Worm (Caenorhabditis elegans) whole organism, L1 larva: ENCODE data around the gene rskd-1.

Experiments used
- C04F5.9 ChIP-seq: sonication (generic microtip); optimal IDR thresholded peaks from 2 replicates; lab custom pipeline; 2016; ENCODE audit warnings: missing genetic modification characterization, missing compliant biosample characterization
- C16A3.4 ChIP-seq: fragments of 150-350 bp; optimal IDR thresholded peaks from 2 replicates; lab custom pipeline; 2014; ENCODE audit warnings: missing biosample characterization, missing genetic modification characterization
- C34B4.2 ChIP-seq: sonication (generic microtip); optimal IDR thresholded peaks from 2 replicates; lab custom pipeline; 2017; ENCODE audit warnings: mild to moderate bottlenecking, missing genetic modification characterization, missing compliant biosample characterization
- aha-1 ChIP-seq: fragments of 150-350 bp; optimal IDR thresholded peaks from 2 replicates; lab custom pipeline; 2014; ENCODE audit warnings: missing biosample characterization, missing genetic modification characterization
- alr-1 ChIP-seq: fragments of 200-800 bp; sonication (Bioruptor generic); optimal IDR thresholded peaks from 2 replicates; lab custom pipeline; 2018; ENCODE audit warnings: borderline replicate concordance, mild to moderate bottlenecking, missing genetic modification characterization, missing compliant biosample characterization
- aly-2 ChIP-seq: fragments of 150-350 bp; optimal IDR thresholded peaks from 2 replicates; lab custom pipeline; 2014; ENCODE audit warnings: missing biosample characterization, missing genetic modification characterization
- ama-1 ChIP-seq: fragments of 150-350 bp; optimal IDR thresholded peaks from 2 replicates; lab custom pipeline; 2014
- blmp-1 ChIP-seq: fragments of 150-350 bp; optimal IDR thresholded peaks from 2 replicates; lab custom pipeline; 2014; ENCODE audit warnings: missing biosample characterization, missing genetic modification characterization
- ceh-63 ChIP-seq: fragments of 200-800 bp; sonication (Bioruptor generic); optimal IDR thresholded peaks from 2 replicates; lab custom pipeline; 2018; ENCODE audit warnings: mild to moderate bottlenecking, missing genetic modification characterization, missing compliant biosample characterization
- ceh-8 ChIP-seq: fragments of 200-800 bp; sonication (Bioruptor generic); optimal IDR thresholded peaks from 2 replicates; lab custom pipeline; 2018; ENCODE audit warnings: mild to moderate bottlenecking, missing genetic modification characterization, moderate library complexity, missing compliant biosample characterization
- ceh-82 ChIP-seq, 3 experiments: fragments of 150-350 bp in 1 of 3; sonication (generic microtip) in 2 of 3; optimal IDR thresholded peaks; 2 replicates each; lab custom pipeline; 2014 to 2017; ENCODE audit warnings: missing biosample characterization in 3 of 3, missing genetic modification characterization in 3 of 3
- ceh-88 ChIP-seq: fragments of 200-800 bp; sonication (Bioruptor generic); IDR thresholded peaks from 2 replicates; pipeline ENCODE4 v1.3.6; 2022; ENCODE audit warnings: missing genetic modification characterization, missing compliant biosample characterization
- ces-1 ChIP-seq: fragments of 150-350 bp; optimal IDR thresholded peaks from 2 replicates; lab custom pipeline; 2014; ENCODE audit warnings: missing biosample characterization, missing genetic modification reagents, missing genetic modification characterization
- dsc-1 ChIP-seq: sonication (generic microtip); optimal IDR thresholded peaks from 2 replicates; lab custom pipeline; 2016; ENCODE audit warnings: mild to moderate bottlenecking, missing genetic modification characterization, missing compliant biosample characterization
- efl-3 ChIP-seq: fragments of 200-800 bp; sonication (Bioruptor generic); optimal IDR thresholded peaks from 2 replicates; lab custom pipeline; 2018; ENCODE audit warnings: mild to moderate bottlenecking, missing genetic modification characterization, missing compliant biosample characterization
- elt-3 ChIP-seq, 6 experiments: fragments of 150-350 bp in 1 of 6; sonication (generic microtip); optimal IDR thresholded peaks; 2 replicates each; lab custom pipeline; 2017 to 2018; ENCODE audit warnings: missing biosample characterization in 6 of 6, missing genetic modification characterization in 6 of 6, inconsistent platforms in 1 of 6
- ets-5 ChIP-seq: fragments of 200-800 bp; sonication (Bioruptor generic); IDR thresholded peaks from 2 replicates; pipeline ENCODE4 v1.3.6; 2022; ENCODE audit warnings: missing genetic modification characterization, missing compliant biosample characterization
- fkh-10 ChIP-seq: sonication (generic microtip); optimal IDR thresholded peaks from 2 replicates; lab custom pipeline; 2017; ENCODE audit warnings: missing biosample characterization, missing genetic modification reagents, missing genetic modification characterization
- isw-1 ChIP-seq: fragments of 200-800 bp; sonication (Bioruptor generic); IDR thresholded peaks from 2 replicates; pipeline ENCODE4 v1.3.6; 2022; ENCODE audit warnings: missing genetic modification characterization, missing compliant biosample characterization
- jun-1 ChIP-seq: fragments of 150-350 bp; optimal IDR thresholded peaks from 2 replicates; lab custom pipeline; 2014; ENCODE audit warnings: missing biosample characterization, missing genetic modification reagents, missing genetic modification characterization
- lin-13 ChIP-seq: fragments of 150-350 bp; optimal IDR thresholded peaks from 2 replicates; lab custom pipeline; 2014; ENCODE audit warnings: missing biosample characterization, missing genetic modification reagents, missing genetic modification characterization
- lin-14 ChIP-seq: fragments of 200-800 bp; sonication (Bioruptor generic); optimal IDR thresholded peaks from 2 replicates; lab custom pipeline; 2018; ENCODE audit warnings: mild to moderate bottlenecking, missing genetic modification characterization, moderate library complexity, missing compliant biosample characterization
- lin-15B ChIP-seq: fragments of 150-350 bp; sonication (generic microtip); optimal IDR thresholded peaks from 3 replicates; lab custom pipeline; 2014; ENCODE audit warnings: missing biosample characterization, missing genetic modification characterization
- mab-9 ChIP-seq: fragments of 200-800 bp; sonication (Bioruptor generic); IDR thresholded peaks from 2 replicates; pipeline ENCODE4 v1.3.6; 2022; ENCODE audit warnings: missing genetic modification reagents, missing genetic modification characterization, missing compliant biosample characterization
- mef-2 ChIP-seq: fragments of 150-350 bp; optimal IDR thresholded peaks from 2 replicates; lab custom pipeline; 2014; ENCODE audit warnings: missing biosample characterization, missing genetic modification characterization
- mep-1 ChIP-seq: fragments of 150-350 bp; optimal IDR thresholded peaks from 2 replicates; lab custom pipeline; 2014; ENCODE audit warnings: missing biosample characterization, missing genetic modification characterization
- nhr-20 ChIP-seq: sonication (generic microtip); optimal IDR thresholded peaks from 2 replicates; lab custom pipeline; 2016; ENCODE audit warnings: mild to moderate bottlenecking, missing genetic modification characterization, missing compliant biosample characterization
- nhr-237 ChIP-seq: fragments of 150-350 bp; optimal IDR thresholded peaks from 2 replicates; lab custom pipeline; 2014; ENCODE audit warnings: missing biosample characterization, missing genetic modification characterization
- nhr-71 ChIP-seq: sonication (generic microtip); optimal IDR thresholded peaks from 2 replicates; lab custom pipeline; 2016; ENCODE audit warnings: mild to moderate bottlenecking, missing genetic modification characterization, moderate library complexity, missing compliant biosample characterization
- nhr-77 ChIP-seq: fragments of 150-350 bp; optimal IDR thresholded peaks from 2 replicates; lab custom pipeline; 2014; ENCODE audit warnings: missing biosample characterization, missing genetic modification characterization
- nhr-84 ChIP-seq: sonication (generic microtip); optimal IDR thresholded peaks from 2 replicates; lab custom pipeline; 2017; ENCODE audit warnings: missing biosample characterization, missing genetic modification characterization
- nhr-90 ChIP-seq: sonication (generic microtip); optimal IDR thresholded peaks from 2 replicates; lab custom pipeline; 2016; ENCODE audit warnings: mild to moderate bottlenecking, missing genetic modification characterization, missing compliant biosample characterization; ENCODE audit not compliant: poor library complexity
- pag-3 ChIP-seq: sonication (generic microtip); optimal IDR thresholded peaks from 2 replicates; lab custom pipeline; 2017; ENCODE audit warnings: missing genetic modification characterization, mild to moderate bottlenecking, missing compliant biosample characterization, antibody characterized with exemption, borderline replicate concordance; ENCODE audit not compliant: insufficient read depth
- pqm-1 ChIP-seq: sonication (generic microtip); optimal IDR thresholded peaks from 3 replicates; lab custom pipeline; 2017; ENCODE audit warnings: missing biosample characterization, missing genetic modification characterization
- rnt-1 ChIP-seq: sonication (generic microtip); optimal IDR thresholded peaks from 2 replicates; lab custom pipeline; 2016; ENCODE audit warnings: mild to moderate bottlenecking, missing genetic modification characterization, moderate library complexity, missing compliant biosample characterization
- skn-1 ChIP-seq: fragments of 150-350 bp; optimal IDR thresholded peaks from 2 replicates; lab custom pipeline; 2014; ENCODE audit warnings: missing biosample characterization, missing genetic modification characterization
- snpc-4 ChIP-seq: fragments of 150-350 bp; optimal IDR thresholded peaks from 2 replicates; lab custom pipeline; 2014; ENCODE audit warnings: missing biosample characterization, missing genetic modification characterization
- snu-23 ChIP-seq: sonication (generic microtip); optimal IDR thresholded peaks from 2 replicates; lab custom pipeline; 2016; ENCODE audit warnings: missing genetic modification characterization, missing compliant biosample characterization
- sox-4 ChIP-seq: sonication (generic microtip); optimal IDR thresholded peaks from 2 replicates; lab custom pipeline; 2016; ENCODE audit warnings: missing genetic modification characterization, missing compliant biosample characterization
- sptf-1 ChIP-seq: fragments of 150-350 bp; optimal IDR thresholded peaks from 2 replicates; lab custom pipeline; 2014; ENCODE audit warnings: missing biosample characterization, missing genetic modification characterization
- sup-37 ChIP-seq: fragments of 200-800 bp; sonication (Bioruptor generic); optimal IDR thresholded peaks from 2 replicates; lab custom pipeline; 2018; ENCODE audit warnings: mild to moderate bottlenecking, missing genetic modification characterization, missing compliant biosample characterization
- swsn-7 ChIP-seq: sonication (generic microtip); optimal IDR thresholded peaks from 2 replicates; lab custom pipeline; 2016; ENCODE audit warnings: missing genetic modification characterization, missing compliant biosample characterization
- tbx-2 ChIP-seq: sonication (generic microtip); optimal IDR thresholded peaks from 2 replicates; lab custom pipeline; 2016; ENCODE audit warnings: missing genetic modification characterization, missing compliant biosample characterization
- unc-130 ChIP-seq: fragments of 150-350 bp; optimal IDR thresholded peaks from 2 replicates; lab custom pipeline; 2017; ENCODE audit warnings: missing biosample characterization, missing genetic modification characterization, inconsistent platforms
- unc-30 ChIP-seq: sonication (generic microtip); optimal IDR thresholded peaks from 2 replicates; lab custom pipeline; 2017; ENCODE audit warnings: missing biosample characterization, missing genetic modification characterization
- unc-62 ChIP-seq: fragments of 150-350 bp; optimal IDR thresholded peaks from 2 replicates; lab custom pipeline; 2014; ENCODE audit warnings: missing biosample characterization, missing genetic modification reagents, missing genetic modification characterization
- unc-86 ChIP-seq: sonication (generic microtip); optimal IDR thresholded peaks from 2 replicates; lab custom pipeline; 2016; ENCODE audit warnings: missing genetic modification characterization, missing compliant biosample characterization
- unc-98 ChIP-seq: fragments of 200-800 bp; sonication (Bioruptor generic); IDR thresholded peaks from 2 replicates; pipeline ENCODE4 v1.3.6; 2022; ENCODE audit warnings: missing genetic modification characterization, missing compliant biosample characterization
- vab-15 ChIP-seq: sonication (generic microtip); optimal IDR thresholded peaks from 2 replicates; lab custom pipeline; 2017; ENCODE audit warnings: missing genotype, mild to moderate bottlenecking, missing genetic modification characterization, missing compliant biosample characterization
- xbp-1 ChIP-seq: sonication (generic microtip); optimal IDR thresholded peaks from 2 replicates; lab custom pipeline; 2016; ENCODE audit warnings: missing genetic modification characterization, missing compliant biosample characterization
- zag-1 ChIP-seq: fragments of 150-350 bp; optimal IDR thresholded peaks from 2 replicates; lab custom pipeline; 2014; ENCODE audit warnings: missing biosample characterization, missing genetic modification characterization
- zip-4 ChIP-seq: fragments of 200-800 bp; sonication (Bioruptor generic); optimal IDR thresholded peaks from 2 replicates; lab custom pipeline; 2018; ENCODE audit warnings: mild to moderate bottlenecking, missing genetic modification characterization, moderate library complexity, missing compliant biosample characterization
- ztf-11 ChIP-seq, 2 experiments: sonication (generic microtip); optimal IDR thresholded peaks; 2 replicates each; lab custom pipeline; 2016 to 2017; ENCODE audit warnings: missing genetic modification characterization in 2 of 2, missing biosample characterization in 1 of 2, missing compliant biosample characterization in 1 of 2

The rskd-1 gene

DNA sequence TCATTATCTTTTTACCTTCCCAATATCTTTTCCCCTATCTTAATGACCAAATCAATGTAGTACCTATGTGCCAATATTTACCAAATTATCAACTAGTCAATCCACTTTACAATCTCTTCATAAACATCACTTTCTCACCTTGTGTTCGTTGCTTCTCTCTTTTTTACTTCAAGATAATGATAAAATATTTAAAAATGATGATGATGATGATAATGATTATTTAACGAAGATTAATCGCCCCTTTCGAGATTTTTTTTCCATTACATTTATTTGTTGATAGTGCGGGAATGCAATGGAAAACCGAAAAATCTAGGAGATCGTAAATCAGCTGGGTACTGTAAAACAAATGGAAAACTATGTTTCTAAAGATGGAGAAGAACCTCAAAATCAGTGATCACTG is 5.7 kb upstream of the rskd-1 start (continued):
- TF ChIP-seq lin-13: no peak
- TF ChIP-seq nhr-90 (tag; lab: Kevin White, UChicago): peak; percentile 4
- no peak for TF ChIP-seq alr-1 (tag; lab: Kevin White, UChicago)
- TF ChIP-seq unc-30: no peak
- TF ChIP-seq nhr-237: no peak
- TF ChIP-seq C04F5.9 (tag; lab: Kevin White, UChicago): no peak
- TF ChIP-seq C16A3.4 (tag; lab: Kevin White, UChicago): no peak
- TF ChIP-seq lin-14 (GFP tag; lab: Kevin White, UChicago): peak; percentile 42
- no peak for TF ChIP-seq snpc-4
- no peak for TF ChIP-seq unc-62
- no peak for TF ChIP-seq swsn-7
- no peak for TF ChIP-seq zip-4
- no peak for TF ChIP-seq mep-1
- TF ChIP-seq nhr-84: no peak
- no peak for TF ChIP-seq pqm-1 (tag; lab: Kevin White, UChicago)
- TF ChIP-seq mab-9 (GFP tag; lab: Robert Waterston, UW): no peak
- no peak for TF ChIP-seq dsc-1 (tag; lab: Kevin White, UChicago)
- no peak for TF ChIP-seq skn-1
- peak; percentile 44 for TF ChIP-seq nhr-71 (tag; lab: Kevin White, UChicago)
- no peak for TF ChIP-seq jun-1 (tag; lab: Kevin White, UChicago)
- TF ChIP-seq pag-3 (tag; lab: Kevin White, UChicago): no peak
- TF ChIP-seq efl-3 (GFP tag; lab: Kevin White, UChicago): no peak
- TF ChIP-seq blmp-1 (tag; lab: Kevin White, UChicago): peak; percentile 54
- no peak for TF ChIP-seq rnt-1 (tag; lab: Kevin White, UChicago)
- no peak for TF ChIP-seq vab-15 (tag; lab: Kevin White, UChicago)
- no peak for TF ChIP-seq unc-98 (GFP tag; lab: Robert Waterston, UW)
- no peak for TF ChIP-seq ceh-8 (GFP tag; lab: Kevin White, UChicago)
- TF ChIP-seq unc-86: no peak
- TF ChIP-seq sup-37 (GFP tag; lab: Kevin White, UChicago): no peak
- no peak for TF ChIP-seq ztf-11 (tag; optimal IDR thresholded peaks at IDR 0.05; lab: Kevin White, UChicago)
- no peak for TF ChIP-seq ceh-82 (tag; optimal IDR thresholded peaks at IDR 0.05; lab: Kevin White, UChicago)
- no peak for TF ChIP-seq nhr-77
- TF ChIP-seq zag-1 (tag; lab: Kevin White, UChicago): no peak
- no peak for TF ChIP-seq ces-1 (GFP tag; lab: Kevin White, UChicago)
- no peak for TF ChIP-seq ceh-63
- peak; percentile 9 for TF ChIP-seq tbx-2 (tag; lab: Kevin White, UChicago)
- no peak for TF ChIP-seq sox-4 (tag; lab: Kevin White, UChicago)
- TF ChIP-seq, all 84 proteins: peak for 10

DNA sequence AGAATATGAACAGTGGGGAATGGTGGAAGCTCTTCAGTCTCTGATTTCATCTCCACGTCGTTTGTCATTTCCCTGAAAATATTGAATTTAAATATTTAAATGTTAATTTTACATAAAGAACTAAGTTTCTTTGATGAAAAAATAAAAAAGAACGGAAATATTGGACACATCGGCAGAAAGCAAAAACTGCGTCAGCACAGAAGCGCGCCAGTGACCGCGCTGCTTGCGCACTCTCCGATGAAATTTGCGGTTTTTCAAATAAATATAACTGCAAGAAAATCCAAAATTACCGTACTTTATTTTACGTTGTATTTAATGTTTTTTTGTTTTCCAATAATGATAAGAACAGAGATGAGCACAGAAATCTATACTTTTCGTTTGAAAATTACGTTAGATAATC is 3.2 kb upstream of the rskd-1 start, which contains the start of the genes srpa-68 and srh-16:
srpa-68 (minus strand) TSS at position 72 of the 400 bp plus-strand sequence.
srh-16 (plus strand) TSS at position 275 of the 400 bp plus-strand sequence.
- TF ChIP-seq vab-15 (tag; lab: Kevin White, UChicago): no peak
- peak; percentile 5 for TF ChIP-seq mef-2 (tag; lab: Kevin White, UChicago)
- no peak for TF ChIP-seq ets-5 (GFP tag; lab: Robert Waterston, UW)
- TF ChIP-seq lin-14 (GFP tag; lab: Kevin White, UChicago): peak; percentile 89
- TF ChIP-seq aha-1: peak; percentile 27
- no peak for TF ChIP-seq sptf-1
- TF ChIP-seq nhr-237: peak; percentile 38
- peak; percentile 93 for TF ChIP-seq C16A3.4 (tag; lab: Kevin White, UChicago)
- TF ChIP-seq snu-23 (GFP tag; lab: Kevin White, UChicago): peak; percentile 94
- no peak for TF ChIP-seq C34B4.2 (tag; lab: Kevin White, UChicago)
- TF ChIP-seq isw-1 (GFP tag; lab: Robert Waterston, UW): peak; percentile 88
- peak; percentile 77 for TF ChIP-seq fkh-10 (GFP tag; lab: Kevin White, UChicago)
- TF ChIP-seq ceh-88: peak; percentile 76
- TF ChIP-seq ceh-63: no peak
- TF ChIP-seq lin-13: peak; percentile 73
- TF ChIP-seq unc-130 (tag; lab: Kevin White, UChicago): peak; percentile 87
- peak in 2 of 6 experiments; percentile 86 to 89 for TF ChIP-seq elt-3 (tag; optimal IDR thresholded peaks at IDR 0.05; lab: Kevin White, UChicago)
- TF ChIP-seq pag-3 (tag; lab: Kevin White, UChicago): no peak
- peak; percentile 67 for TF ChIP-seq ama-1 (lab: Kevin White, UChicago)
- TF ChIP-seq nhr-77: peak; percentile 77
- peak; percentile 91 for TF ChIP-seq nhr-20 (tag; lab: Kevin White, UChicago)
- peak; percentile 70 for TF ChIP-seq lin-15B (tag; lab: Kevin White, UChicago)
- TF ChIP-seq tbx-2 (tag; lab: Kevin White, UChicago): peak; percentile 93
- peak; percentile 82 for TF ChIP-seq aly-2 (tag; lab: Kevin White, UChicago)
- peak; percentile 87 for TF ChIP-seq unc-86
- TF ChIP-seq xbp-1 (tag; lab: Kevin White, UChicago): peak; percentile 93
